Worm (Caenorhabditis elegans) whole organism, late embryonic: Measurements from ENCODE around the gene srt-55.

Experiments
- F13H6.1 ChIP-seq: sonication (generic microtip); optimal IDR thresholded peaks from 2 replicates; lab custom pipeline; 2016; ENCODE audit warnings: missing genetic modification characterization, missing compliant biosample characterization
- ceh-48 ChIP-seq: sonication (generic microtip); optimal IDR thresholded peaks from 2 replicates; lab custom pipeline; 2016; ENCODE audit warnings: missing genetic modification characterization, inconsistent platforms, missing compliant biosample characterization
- hlh-30 ChIP-seq: sonication (generic microtip); optimal IDR thresholded peaks from 2 replicates; lab custom pipeline; 2017; ENCODE audit warnings: antibody characterized with exemption, missing genetic modification characterization, missing compliant biosample characterization; ENCODE audit not compliant: insufficient read depth
- nhr-11 ChIP-seq: fragments of 150-350 bp; optimal IDR thresholded peaks from 2 replicates; lab custom pipeline; 2014; ENCODE audit warnings: missing biosample characterization, missing genetic modification characterization
- pqm-1 ChIP-seq: sonication (generic microtip); optimal IDR thresholded peaks from 2 replicates; lab custom pipeline; 2016; ENCODE audit warnings: missing genetic modification characterization, missing compliant biosample characterization

DNA sequence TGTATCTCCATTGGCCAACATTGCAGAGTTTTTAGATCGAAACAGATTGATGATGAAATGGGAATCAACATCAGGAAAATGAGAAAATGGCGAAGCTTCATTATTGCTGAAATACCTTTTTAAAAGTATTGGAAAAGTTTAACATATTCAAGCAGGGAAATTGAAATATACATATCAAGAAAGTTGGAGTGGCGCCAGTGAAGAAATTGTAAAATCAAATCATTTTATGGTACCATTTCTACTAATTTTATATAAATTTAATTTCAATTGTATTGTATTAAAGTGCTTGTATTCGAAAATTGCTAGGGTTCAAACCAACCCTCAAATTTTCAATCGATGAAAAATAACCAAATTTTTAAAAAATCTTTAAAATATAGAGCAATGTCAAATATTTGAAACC is at the start of gene srt-55:
- TF ChIP-seq nhr-11 (tag; lab: Kevin White, UChicago) (no peak), pqm-1 (tag; lab: Kevin White, UChicago) (no peak), ceh-48 (no peak), hlh-30 (tag; lab: Kevin White, UChicago) (no peak), F13H6.1 (no peak)
